Fruit fly (Drosophila melanogaster): ENCODE results near the gene CG10237.

The CG10237 gene

DNA sequence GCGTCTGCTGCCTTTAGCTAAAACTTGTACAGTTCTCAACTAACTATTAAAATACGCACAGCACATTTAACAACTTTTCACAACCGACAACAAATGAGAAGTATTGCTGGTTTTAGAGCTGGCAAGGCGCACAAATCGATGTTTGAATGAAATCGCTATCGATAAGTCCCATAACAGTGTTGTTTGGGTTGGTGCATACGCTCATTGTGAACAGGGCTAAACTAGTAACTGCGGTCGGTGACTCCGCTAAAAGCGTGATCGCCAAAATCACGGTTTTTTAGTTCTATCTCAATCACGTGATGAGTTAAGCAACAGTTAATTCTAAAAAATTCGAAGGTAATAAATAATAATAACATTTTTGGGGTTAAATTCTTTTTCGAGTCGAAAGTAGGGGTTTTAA, 10.9 kb upstream of the CG10237 start, which contains the start of gene Top2 (continued):
- TF ChIP-seq CG12071 (GFP tag; optimal IDR thresholded peaks at IDR 0.05) (no peak), dmrt11E (tag; optimal IDR thresholded peaks at IDR 0.05) (peak; percentile 8), CG9797 (GFP tag; optimal IDR thresholded peaks at IDR 0.05) (peak; percentile 66), Sry-δ (GFP tag; optimal IDR thresholded peaks at IDR 0.05) (peak; percentile 98), bsh (GFP tag; optimal IDR thresholded peaks at IDR 0.05) (no peak), caup (GFP tag; optimal IDR thresholded peaks at IDR 0.05; ENCODE audit: severe bottlenecking) (peak; percentile 17), CG4617 (GFP tag; optimal IDR thresholded peaks at IDR 0.05; ENCODE audit: borderline replicate concordance) (peak; percentile 82), lmd (GFP tag; IDR thresholded peaks at IDR 0.05) (no peak), gfzf (GFP tag; optimal IDR thresholded peaks at IDR 0.05) (peak; percentile 61), ftz-f1 (GFP tag; optimal IDR thresholded peaks at IDR 0.05) (peak; percentile 65), inv (GFP tag; IDR thresholded peaks at IDR 0.05; ENCODE audit: partially characterized antibody) (peak; percentile 81), Med (GFP tag) (peak; percentile 92), slou (GFP tag; optimal IDR thresholded peaks at IDR 0.05) (peak; percentile 18), HmgD (GFP tag; optimal IDR thresholded peaks at IDR 0.05) (peak; percentile 95), sc (optimal IDR thresholded peaks at IDR 0.05) (no peak), sc (GFP tag; optimal IDR thresholded peaks at IDR 0.05) (no peak), Doc3 (GFP tag; IDR thresholded peaks at IDR 0.05; ENCODE audit: partially characterized antibody) (peak; percentile 61), CG2199 (GFP tag; IDR thresholded peaks at IDR 0.05) (peak; percentile 79; the same call in 2 of the 3 replicates), Hr51 (GFP tag; optimal IDR thresholded peaks at IDR 0.05) (peak in 1 of 2 experiments; percentile 48), Stat92E (GFP tag; optimal IDR thresholded peaks at IDR 0.05) (no peak), tgo (GFP tag; IDR thresholded peaks at IDR 0.05) (no peak), Dbx (GFP tag; IDR thresholded peaks at IDR 0.05) (0 out of 3 replicates have a peak, but pooled peaks have one; percentile 20), Sox102F (GFP tag; optimal IDR thresholded peaks at IDR 0.05) (no peak), CG11696 (GFP tag; IDR thresholded peaks at IDR 0.05) (no peak), hkb (optimal IDR thresholded peaks at IDR 0.05) (no peak), hkb (GFP tag; IDR thresholded peaks at IDR 0.05) (peak; percentile 29; the same call in 1 of the 2 replicates), dysf (GFP tag; IDR thresholded peaks at IDR 0.05) (no peak), sisA (GFP tag; IDR thresholded peaks at IDR 0.05) (no peak), wdn (GFP tag; IDR thresholded peaks at IDR 0.05) (0 out of 2 replicates have a peak, but pooled peaks have one; percentile 22), gem (tag; optimal IDR thresholded peaks at IDR 0.05) (peak; percentile 51), fd96Cb (tag; optimal IDR thresholded peaks at IDR 0.05) (no peak), row (GFP tag; IDR thresholded peaks at IDR 0.05) (peak; percentile 81), Fer1 (GFP tag; optimal IDR thresholded peaks at IDR 0.05) (no peak), Oaz (GFP tag; IDR thresholded peaks at IDR 0.05) (no peak), CG1529 (GFP tag; optimal IDR thresholded peaks at IDR 0.05) (no peak), D19B (GFP tag; optimal IDR thresholded peaks at IDR 0.05) (no peak), ci (GFP tag; IDR thresholded peaks at IDR 0.05) (peak; percentile 34; the same call in 1 of the 3 replicates), pnt (GFP tag; optimal IDR thresholded peaks at IDR 0.05) (no peak), CG34224 (GFP tag; IDR thresholded peaks at IDR 0.05; ENCODE audit: partially characterized antibody) (peak; percentile 63), Atf-2 (GFP tag; optimal IDR thresholded peaks at IDR 0.05) (no peak), Usf (GFP tag; optimal IDR thresholded peaks at IDR 0.05) (peak; percentile 81), CG7786 (GFP tag; optimal IDR thresholded peaks at IDR 0.05) (peak; percentile 21), Bteb2 (GFP tag; optimal IDR thresholded peaks at IDR 0.05) (peak; percentile 0), Mrtf (GFP tag; IDR thresholded peaks at IDR 0.05) (no peak), CG15514 (GFP tag; optimal IDR thresholded peaks at IDR 0.05) (peak; percentile 86), tll (GFP tag; optimal IDR thresholded peaks at IDR 0.05) (no peak), CG7357 (GFP tag; IDR thresholded peaks at IDR 0.05) (no peak), lola (GFP tag; optimal IDR thresholded peaks at IDR 0.05) (no peak), CG10654 (GFP tag; optimal IDR thresholded peaks at IDR 0.05) (peak; percentile 5), Trl (optimal IDR thresholded peaks at IDR 0.05) (no peak), Trl (GFP tag; optimal IDR thresholded peaks at IDR 0.05) (peak; percentile 6)
